Fruit fly (Drosophila melanogaster) whole organism, embryonic: Measurements from ENCODE around the gene CG13408.

Source experiments
- Asciz ChIP-seq: fragments of 200-800 bp; sonication (Bioruptor generic); optimal IDR thresholded peaks from 2 replicates; lab custom pipeline; 2017; ENCODE audit warnings: missing biosample characterization, mild to moderate bottlenecking, missing genetic modification characterization, missing genetic modification reagents
- Atf6 ChIP-seq: fragments of 200-800 bp; sonication (Bioruptor generic); IDR thresholded peaks from 2 replicates; pipeline ENCODE4 v1.3.6; 2022; ENCODE audit warnings: missing biosample characterization, missing genetic modification characterization
- B-H1 ChIP-seq: fragments of 200-800 bp; sonication (Bioruptor generic); IDR thresholded peaks from 3 replicates; pipeline ENCODE4 v1.3.6; 2022; ENCODE audit warnings: missing biosample characterization, missing genetic modification characterization
- CG10147 ChIP-seq: fragments of 200-800 bp; sonication (Bioruptor generic); optimal IDR thresholded peaks from 2 replicates; lab custom pipeline; 2019; ENCODE audit warnings: missing biosample characterization, mild to moderate bottlenecking, missing genetic modification characterization, moderate library complexity
- CG1024 ChIP-seq: fragments of 200-800 bp; sonication (Bioruptor generic); IDR thresholded peaks from 2 replicates; pipeline ENCODE4 v1.3.6; 2022; ENCODE audit warnings: missing biosample characterization, missing genetic modification characterization
- CG10979 ChIP-seq: fragments of 200-800 bp; sonication (Bioruptor generic); optimal IDR thresholded peaks from 2 replicates; lab custom pipeline; 2018; ENCODE audit warnings: missing biosample characterization, mild to moderate bottlenecking, missing genetic modification characterization, moderate library complexity
- CG11560 ChIP-seq: fragments of 200-800 bp; sonication (Bioruptor generic); IDR thresholded peaks from 3 replicates; pipeline ENCODE4 v1.3.6; 2022; ENCODE audit warnings: missing biosample characterization, missing genetic modification characterization
- CG11696 ChIP-seq: fragments of 200-800 bp; sonication (Bioruptor generic); IDR thresholded peaks from 2 replicates; pipeline ENCODE4 v1.3.6; 2022; ENCODE audit warnings: missing biosample characterization, missing genetic modification characterization
- CG12299 ChIP-seq: fragments of 200-800 bp; sonication (Bioruptor generic); optimal IDR thresholded peaks from 2 replicates; lab custom pipeline; 2018; ENCODE audit warnings: missing biosample characterization, mild to moderate bottlenecking, missing genetic modification characterization
- CG13624 ChIP-seq: fragments of 200-800 bp; sonication (Bioruptor generic); optimal IDR thresholded peaks from 2 replicates; lab custom pipeline; 2016; ENCODE audit warnings: missing biosample characterization, missing genetic modification characterization
- CG13894 ChIP-seq: fragments of 200-800 bp; sonication (Bioruptor generic); optimal IDR thresholded peaks from 3 replicates; lab custom pipeline; 2018; ENCODE audit warnings: missing biosample characterization, mild to moderate bottlenecking, missing genetic modification characterization, moderate library complexity
- CG14667 ChIP-seq: fragments of 200-800 bp; sonication (Bioruptor generic); IDR thresholded peaks from 2 replicates; pipeline ENCODE4 v1.3.6; 2022; ENCODE audit warnings: missing biosample characterization, missing genetic modification characterization
- CG15696 ChIP-seq: fragments of 200-800 bp; sonication (Bioruptor generic); optimal IDR thresholded peaks from 2 replicates; lab custom pipeline; 2019; ENCODE audit warnings: missing biosample characterization, mild to moderate bottlenecking, missing genetic modification characterization, moderate library complexity
- CG1602 ChIP-seq: fragments of 200-800 bp; sonication (Bioruptor generic); optimal IDR thresholded peaks from 3 replicates; lab custom pipeline; 2016; ENCODE audit warnings: missing biosample characterization, missing genetic modification characterization
- CG17186 ChIP-seq: fragments of 200-800 bp; sonication (Bioruptor generic); optimal IDR thresholded peaks from 3 replicates; lab custom pipeline; 2017; ENCODE audit warnings: missing biosample characterization, missing genetic modification reagents, missing genetic modification characterization
- CG30431 ChIP-seq: fragments of 200-800 bp; sonication (Bioruptor generic); optimal IDR thresholded peaks from 2 replicates; lab custom pipeline; 2017; ENCODE audit warnings: missing biosample characterization, missing genetic modification characterization
- CG4424 ChIP-seq: fragments of 200-800 bp; sonication (Bioruptor generic); optimal IDR thresholded peaks from 3 replicates; lab custom pipeline; 2016; ENCODE audit warnings: missing biosample characterization, missing genetic modification characterization
- CG5953 ChIP-seq: fragments of 200-800 bp; sonication (Bioruptor generic); IDR thresholded peaks from 2 replicates; pipeline ENCODE4 v1.3.6; 2022; ENCODE audit warnings: missing biosample characterization, missing genetic modification characterization
- CG7372 ChIP-seq: fragments of 200-800 bp; sonication (Bioruptor generic); IDR thresholded peaks from 2 replicates; pipeline ENCODE4 v1.3.6; 2022; ENCODE audit warnings: missing biosample characterization, missing genetic modification characterization
- CG8478 ChIP-seq: fragments of >200 bp; optimal IDR thresholded peaks from 2 replicates; lab custom pipeline; 2018
- CG9437 ChIP-seq: fragments of 200-800 bp; sonication (Bioruptor generic); optimal IDR thresholded peaks from 2 replicates; lab custom pipeline; 2018; ENCODE audit warnings: missing biosample characterization, mild to moderate bottlenecking, missing genetic modification characterization
- Camta ChIP-seq: fragments of 200-800 bp; sonication (Bioruptor generic); optimal IDR thresholded peaks from 2 replicates; lab custom pipeline; 2016; ENCODE audit warnings: missing biosample characterization, missing genetic modification characterization
- Chrac-16 ChIP-seq: fragments of 200-800 bp; sonication (Bioruptor generic); optimal IDR thresholded peaks from 3 replicates; lab custom pipeline; 2016; ENCODE audit warnings: missing biosample characterization, missing genetic modification characterization
- CoRest ChIP-seq: fragments of 200-800 bp; sonication (Bioruptor generic); optimal IDR thresholded peaks from 3 replicates; lab custom pipeline; 2018; ENCODE audit warnings: missing biosample characterization, mild to moderate bottlenecking, missing genetic modification characterization, moderate library complexity
- Dll ChIP-seq: fragments of 200-800 bp; sonication (Bioruptor generic); IDR thresholded peaks from 4 replicates; pipeline ENCODE4 v1.3.6; 2022; ENCODE audit warnings: missing biosample characterization, missing genetic modification characterization; ENCODE audit not compliant: partially characterized antibody
- Drgx ChIP-seq: fragments of 200-800 bp; sonication (Bioruptor generic); IDR thresholded peaks from 2 replicates; pipeline ENCODE4 v1.3.6; 2022; ENCODE audit warnings: missing biosample characterization, missing genetic modification characterization
- HmgD ChIP-seq: fragments of 200-800 bp; sonication (Bioruptor generic); optimal IDR thresholded peaks from 3 replicates; lab custom pipeline; 2016; ENCODE audit warnings: missing biosample characterization, missing genetic modification characterization
- Hr39 ChIP-seq: fragments of >200 bp; optimal IDR thresholded peaks from 2 replicates; lab custom pipeline; 2017
- MESR4 ChIP-seq: fragments of 200-800 bp; sonication (Bioruptor generic); optimal IDR thresholded peaks from 2 replicates; lab custom pipeline; 2018; ENCODE audit warnings: missing biosample characterization, mild to moderate bottlenecking, missing genetic modification characterization, moderate library complexity
- Neu2 ChIP-seq: fragments of 200-800 bp; sonication (Bioruptor generic); optimal IDR thresholded peaks from 3 replicates; lab custom pipeline; 2016; ENCODE audit warnings: missing biosample characterization, missing genetic modification characterization, borderline replicate concordance
- PHDP ChIP-seq: fragments of 200-800 bp; sonication (Bioruptor generic); optimal IDR thresholded peaks from 3 replicates; lab custom pipeline; 2018; ENCODE audit warnings: missing biosample characterization, mild to moderate bottlenecking, missing genetic modification characterization, moderate library complexity
- Sox100B ChIP-seq: fragments of 200-800 bp; sonication (Bioruptor generic); optimal IDR thresholded peaks from 3 replicates; lab custom pipeline; 2018; ENCODE audit warnings: missing biosample characterization, mild to moderate bottlenecking, missing genetic modification characterization
- Ssrp ChIP-seq: fragments of 200-800 bp; sonication (Bioruptor generic); optimal IDR thresholded peaks from 2 replicates; lab custom pipeline; 2018; ENCODE audit warnings: missing biosample characterization, mild to moderate bottlenecking, missing genetic modification characterization, moderate library complexity
- abd-A ChIP-seq: fragments of 200-800 bp; sonication (Bioruptor generic); optimal IDR thresholded peaks from 3 replicates; lab custom pipeline; 2019; ENCODE audit warnings: missing biosample characterization, mild to moderate bottlenecking, missing genetic modification characterization, moderate library complexity
- ase ChIP-seq: fragments of 200-800 bp; sonication (Bioruptor generic); IDR thresholded peaks from 3 replicates; pipeline ENCODE4 v1.3.6; 2022; ENCODE audit warnings: missing biosample characterization, missing genetic modification characterization
- az2 ChIP-seq: fragments of 200-800 bp; sonication (Bioruptor generic); optimal IDR thresholded peaks from 3 replicates; lab custom pipeline; 2016; ENCODE audit warnings: missing biosample characterization, missing genetic modification characterization
- bbx ChIP-seq: fragments of 200-800 bp; sonication (Bioruptor generic); IDR thresholded peaks from 2 replicates; pipeline ENCODE4 v1.3.6; 2022; ENCODE audit warnings: missing biosample characterization, missing genetic modification characterization; ENCODE audit not compliant: partially characterized antibody
- dati ChIP-seq: fragments of 200-800 bp; sonication (Bioruptor generic); IDR thresholded peaks from 2 replicates; pipeline ENCODE4 v1.3.6; 2022; ENCODE audit warnings: missing biosample characterization, missing genetic modification characterization
- fd3F ChIP-seq: fragments of 200-800 bp; sonication (Bioruptor generic); optimal IDR thresholded peaks from 2 replicates; lab custom pipeline; 2018; ENCODE audit warnings: missing biosample characterization, mild to moderate bottlenecking, missing genetic modification characterization, moderate library complexity
- ftz-f1 ChIP-seq: fragments of 200-800 bp; sonication (Bioruptor generic); optimal IDR thresholded peaks from 2 replicates; lab custom pipeline; 2016; ENCODE audit warnings: missing biosample characterization, missing genetic modification characterization
- jing ChIP-seq: fragments of 200-800 bp; sonication (Bioruptor generic); optimal IDR thresholded peaks from 2 replicates; lab custom pipeline; 2018; ENCODE audit warnings: missing biosample characterization, mild to moderate bottlenecking, missing genetic modification characterization
- nom ChIP-seq: fragments of 200-800 bp; sonication (Bioruptor generic); optimal IDR thresholded peaks from 2 replicates; lab custom pipeline; 2017; ENCODE audit warnings: missing biosample characterization, missing genetic modification characterization, mild to moderate bottlenecking, moderate library complexity, missing genetic modification reagents
- onecut ChIP-seq: fragments of 200-800 bp; sonication (Bioruptor generic); IDR thresholded peaks from 2 replicates; pipeline ENCODE4 v1.3.6; 2022; ENCODE audit warnings: missing biosample characterization, missing genetic modification characterization
- org-1 ChIP-seq: fragments of 200-800 bp; sonication (Bioruptor generic); optimal IDR thresholded peaks from 2 replicates; lab custom pipeline; 2017; ENCODE audit warnings: missing biosample characterization, missing genetic modification characterization
- pan ChIP-seq, 4 experiments: fragments of >200 bp in 3 of 4; fragments of 200-800 bp in 1 of 4; sonication (Bioruptor generic) in 1 of 4; optimal IDR thresholded peaks in 3 of 4; IDR thresholded peaks in 1 of 4; 2 replicates each; pipeline versions ENCODE4 v1.3.6 to Lab custom; 2017 to 2022; ENCODE audit warnings: missing biosample characterization in 2 of 4, missing genetic modification characterization in 2 of 4, mixed read lengths in 1 of 4
- peb ChIP-seq: fragments of 200-800 bp; sonication (Bioruptor generic); IDR thresholded peaks from 2 replicates; pipeline ENCODE4 v1.3.6; 2022; ENCODE audit warnings: missing biosample characterization, missing genetic modification characterization
- prd ChIP-seq, 3 experiments: fragments of >200 bp in 2 of 3; fragments of 200-800 bp in 1 of 3; sonication (Bioruptor generic) in 1 of 3; optimal IDR thresholded peaks in 2 of 3; IDR thresholded peaks in 1 of 3; 2 replicates in 2 of 3; 3 replicates in 1 of 3; pipeline versions ENCODE4 v1.3.6 to Lab custom; 2017 to 2022; ENCODE audit warnings: missing biosample characterization in 1 of 3, missing genetic modification characterization in 1 of 3
- pum ChIP-seq: fragments of 200-800 bp; sonication (Bioruptor generic); optimal IDR thresholded peaks from 2 replicates; lab custom pipeline; 2016; ENCODE audit warnings: missing biosample characterization, missing genetic modification characterization
- repo ChIP-seq: fragments of 200-800 bp; sonication (Bioruptor generic); optimal IDR thresholded peaks from 2 replicates; lab custom pipeline; 2016; ENCODE audit warnings: missing biosample characterization, missing genetic modification characterization
- sim ChIP-seq: fragments of 200-800 bp; sonication (Bioruptor generic); IDR thresholded peaks from 2 replicates; pipeline ENCODE4 v1.3.6; 2022; ENCODE audit warnings: missing biosample characterization, missing genetic modification characterization
- sr ChIP-seq: fragments of 200-800 bp; sonication (Bioruptor generic); IDR thresholded peaks from 3 replicates; pipeline ENCODE4 v1.3.6; 2022; ENCODE audit warnings: missing biosample characterization, missing genetic modification characterization

The CG13408 gene

dm6 chr3R:22108316-22108715 is 28.1 kb downstream of the CG13408 start:
- TF ChIP-seq CG1602 (GFP tag; lab: Kevin White, UChicago), result no peak
- TF ChIP-seq abd-A (tag; lab: Kevin White, UChicago), result peak; percentile 82
- no peak for TF ChIP-seq prd (optimal IDR thresholded peaks at IDR 0.05; lab: Kevin White, UChicago)
- peak; percentile 45; the same call in 1 of the 3 replicates for TF ChIP-seq prd (GFP tag; IDR thresholded peaks at IDR 0.05; lab: Robert Waterston, UW)
- TF ChIP-seq CG5953, result no peak
- no peak for TF ChIP-seq pan (optimal IDR thresholded peaks at IDR 0.05; lab: Kevin White, UChicago)
- peak in 1 of 2 experiments; percentile 68 for TF ChIP-seq pan (GFP tag; optimal IDR thresholded peaks at IDR 0.05 in 1 of 2, IDR thresholded peaks at IDR 0.05 in 1 of 2)
- no peak for TF ChIP-seq dati
- no peak for TF ChIP-seq pum
- TF ChIP-seq bbx (GFP tag; lab: Robert Waterston, UW), result no peak
- TF ChIP-seq Dll (GFP tag; lab: Robert Waterston, UW), result no peak
- no peak for TF ChIP-seq Hr39
- TF ChIP-seq CG30431 (GFP tag; lab: Kevin White, UChicago), result no peak
- TF ChIP-seq ase (GFP tag; lab: Robert Waterston, UW), result peak; percentile 31; the same call in 1 of the 3 replicates
- TF ChIP-seq CG10147 (GFP tag; lab: Kevin White, UChicago), result no peak
- TF ChIP-seq CG11560 (tag; lab: Robert Waterston, UW), result no peak
- TF ChIP-seq fd3F (GFP tag; lab: Kevin White, UChicago), result peak; percentile 26
- TF ChIP-seq Drgx (GFP tag; lab: Robert Waterston, UW), result no peak
- TF ChIP-seq az2 (GFP tag; lab: Kevin White, UChicago), result no peak
- TF ChIP-seq nom (GFP tag; lab: Kevin White, UChicago), result no peak
- TF ChIP-seq Neu2 (GFP tag; lab: Kevin White, UChicago), result no peak
- no peak; the same call in 1 of the 2 replicates for TF ChIP-seq CG1024
- TF ChIP-seq CG17186 (GFP tag; lab: Kevin White, UChicago), result no peak
- no peak for TF ChIP-seq sr (GFP tag; lab: Robert Waterston, UW)
- no peak for TF ChIP-seq CG9437 (GFP tag; lab: Kevin White, UChicago)
- 0 out of 2 replicates have a peak, but pooled peaks have one; percentile 29 for TF ChIP-seq CG7372 (GFP tag; lab: Robert Waterston, UW)
- TF ChIP-seq Asciz, result peak; percentile 37
- no peak for TF ChIP-seq sim (GFP tag; lab: Robert Waterston, UW)
- TF ChIP-seq CG13624 (GFP tag; lab: Kevin White, UChicago), result no peak
- no peak for TF ChIP-seq CG11696 (GFP tag; lab: Robert Waterston, UW)
- peak; percentile 58 for TF ChIP-seq CG4424 (GFP tag; lab: Kevin White, UChicago)
- peak; percentile 39; the same call in 1 of the 2 replicates for TF ChIP-seq onecut
- TF ChIP-seq CG14667 (GFP tag; lab: Robert Waterston, UW), result peak; percentile 20; the same call in 1 of the 2 replicates
- TF ChIP-seq CG13894, result no peak
- peak; percentile 8 for TF ChIP-seq Ssrp (tag; lab: Kevin White, UChicago)
- no peak for TF ChIP-seq PHDP (tag; lab: Kevin White, UChicago)
- no peak for TF ChIP-seq Camta
- TF ChIP-seq CG15696 (tag; lab: Kevin White, UChicago), result no peak
- TF ChIP-seq Chrac-16 (GFP tag; lab: Kevin White, UChicago), result no peak
- TF ChIP-seq CoRest (tag; lab: Kevin White, UChicago), result peak; percentile 57
- peak; percentile 36 for TF ChIP-seq org-1
- no peak for TF ChIP-seq Atf6 (GFP tag; lab: Robert Waterston, UW)
- no peak for TF ChIP-seq B-H1 (GFP tag; lab: Robert Waterston, UW)
- TF ChIP-seq jing, result no peak
- no peak for TF ChIP-seq CG12299 (tag; lab: Kevin White, UChicago)
- TF ChIP-seq HmgD (GFP tag; lab: Kevin White, UChicago), result no peak
- TF ChIP-seq Sox100B, result peak; percentile 38
- TF ChIP-seq CG10979 (tag; lab: Kevin White, UChicago), result no peak
- TF ChIP-seq ftz-f1 (GFP tag; lab: Kevin White, UChicago), result no peak
- TF ChIP-seq MESR4, result no peak
- TF ChIP-seq CG8478 (lab: Kevin White, UChicago), result no peak
- no peak for TF ChIP-seq peb
- TF ChIP-seq repo (GFP tag; lab: Kevin White, UChicago), result no peak
